Worm (Caenorhabditis elegans): ENCODE results near the gene ufbp-1.

ufbp-1 gene

ce11 chrIII:8417192-8417967 lies 26.0 kb downstream of the ufbp-1 start (continued):
- TF ChIP-seq lim-7 (GFP tag; IDR thresholded peaks at IDR 0.05): no peak
- no peak for TF ChIP-seq Y75B8A.6 (GFP tag; IDR thresholded peaks at IDR 0.05)
- TF ChIP-seq mep-1 (tag; optimal IDR thresholded peaks at IDR 0.05): peak; percentile 96
- peak; percentile 86 for TF ChIP-seq ceh-28 (tag; optimal IDR thresholded peaks at IDR 0.05)
- no peak for TF ChIP-seq nhr-41 (GFP tag; IDR thresholded peaks at IDR 0.05)
- TF ChIP-seq daf-8 (GFP tag; IDR thresholded peaks at IDR 0.05): no peak
- peak; percentile 53 for TF ChIP-seq pqm-1 (tag; optimal IDR thresholded peaks at IDR 0.05)
- TF ChIP-seq lin-39 (tag; optimal IDR thresholded peaks at IDR 0.05): peak; percentile 57
- TF ChIP-seq lin-1 (GFP tag; IDR thresholded peaks at IDR 0.05): no peak; the same call in 1 of the 2 replicates
- no peak for TF ChIP-seq mdt-29 (GFP tag; IDR thresholded peaks at IDR 0.05)
- TF ChIP-seq aly-2 (tag; optimal IDR thresholded peaks at IDR 0.05): no peak
- no peak for TF ChIP-seq egl-27 (tag; optimal IDR thresholded peaks at IDR 0.05)
- TF ChIP-seq ceh-82 (tag; optimal IDR thresholded peaks at IDR 0.05): no peak
- TF ChIP-seq fos-1 (tag; optimal IDR thresholded peaks at IDR 0.05): no peak
- TF ChIP-seq daf-16 (GFP tag; optimal IDR thresholded peaks at IDR 0.05): peak; percentile 86 to 90
- TF ChIP-seq daf-16 (tag; optimal IDR thresholded peaks at IDR 0.05): peak; percentile 92
- TF ChIP-seq ZK546.5 (tag; optimal IDR thresholded peaks at IDR 0.05): peak in 1 of 2 experiments; percentile 57
- TF ChIP-seq lin-15B (tag; optimal IDR thresholded peaks at IDR 0.05): no peak
- TF ChIP-seq mes-2 (tag; optimal IDR thresholded peaks at IDR 0.05; ENCODE audit: poor library complexity, severe bottlenecking): peak; percentile 43
- TF ChIP-seq F26F4.8 (GFP tag; conservative IDR thresholded peaks at IDR 0.05): no peak
- TF ChIP-seq nhr-102 (tag; optimal IDR thresholded peaks at IDR 0.05): peak; percentile 90

ce11 chrIII:8416871-8417191 lies 26.6 kb downstream of the ufbp-1 start:
- no peak for TF ChIP-seq madf-9 (GFP tag; conservative IDR thresholded peaks at IDR 0.05)
- TF ChIP-seq ces-1 (GFP tag; optimal IDR thresholded peaks at IDR 0.05): peak; percentile 47

ce11 chrIII:8413501-8413900 lies 29.9 kb downstream of the ufbp-1 start:
- TF ChIP-seq nhr-6 (tag; optimal IDR thresholded peaks at IDR 0.05): peak; percentile 57
- TF ChIP-seq mxl-3 (GFP tag; optimal IDR thresholded peaks at IDR 0.05): no peak

- TF ChIP-seq spr-1 (tag; optimal IDR thresholded peaks at IDR 0.05): peak; percentile 39
- TF ChIP-seq nhr-6 (tag; optimal IDR thresholded peaks at IDR 0.05): no peak
- TF ChIP-seq daf-19 (GFP tag; conservative IDR thresholded peaks at IDR 0.05): no peak
- TF ChIP-seq jun-1 (tag; optimal IDR thresholded peaks at IDR 0.05): no peak
- TF ChIP-seq zip-11 (GFP tag; IDR thresholded peaks at IDR 0.05): no peak
- TF ChIP-seq F26F4.8 (GFP tag; conservative IDR thresholded peaks at IDR 0.05): no peak
- TF ChIP-seq fos-1 (tag; optimal IDR thresholded peaks at IDR 0.05): no peak
- no peak for TF ChIP-seq daf-8 (GFP tag; IDR thresholded peaks at IDR 0.05)
- no peak for TF ChIP-seq attf-4 (tag; optimal IDR thresholded peaks at IDR 0.05)
- no peak for TF ChIP-seq skn-1 (tag; optimal IDR thresholded peaks at IDR 0.05)
- TF ChIP-seq ama-1 (optimal IDR thresholded peaks at IDR 0.05): peak; percentile 28
- no peak for TF ChIP-seq zip-2 (tag; optimal IDR thresholded peaks at IDR 0.05)
- TF ChIP-seq aly-2 (tag; optimal IDR thresholded peaks at IDR 0.05): no peak
- no peak for TF ChIP-seq ceh-44 (GFP tag; IDR thresholded peaks at IDR 0.05)
- TF ChIP-seq dpl-1 (GFP tag; optimal IDR thresholded peaks at IDR 0.05): peak; percentile 62
- TF ChIP-seq nhr-25 (tag; optimal IDR thresholded peaks at IDR 0.05; ENCODE audit: borderline replicate concordance, insufficient read depth): peak; percentile 1
- TF ChIP-seq mxl-3 (GFP tag; optimal IDR thresholded peaks at IDR 0.05): peak; percentile 85
- TF ChIP-seq nhr-77 (tag; optimal IDR thresholded peaks at IDR 0.05): peak; percentile 43
- 0 out of 2 replicates have a peak, but pooled peaks have one; percentile 8 for TF ChIP-seq dmd-9 (GFP tag; IDR thresholded peaks at IDR 0.05)
- TF ChIP-seq pha-4 (GFP tag; IDR thresholded peaks at IDR 0.05): peak; percentile 65
- peak; percentile 94 for TF ChIP-seq pha-4 (tag; optimal IDR thresholded peaks at IDR 0.05)
- TF ChIP-seq lsy-2 (tag; optimal IDR thresholded peaks at IDR 0.05): peak; percentile 66 to 95
- TF ChIP-seq F37D6.2 (tag; optimal IDR thresholded peaks at IDR 0.05): no peak
- TF ChIP-seq ctbp-1 (GFP tag; IDR thresholded peaks at IDR 0.05): 0 out of 2 replicates have a peak, but pooled peaks have one; percentile 45
- TF ChIP-seq Y75B8A.6 (GFP tag; IDR thresholded peaks at IDR 0.05): no peak
- TF ChIP-seq D1046.2 (GFP tag; IDR thresholded peaks at IDR 0.05): peak; percentile 26; the same call in 1 of the 2 replicates
- TF ChIP-seq nhr-111 (GFP tag; optimal IDR thresholded peaks at IDR 0.05): no peak
- TF ChIP-seq aha-1 (tag): peak; percentile 90
These were observed 31.4 kb downstream of the ufbp-1 start for ce11 chrIII:8411976-8412375.

All from whole organism, L4 larva.